Fruit fly (Drosophila melanogaster) whole organism, embryonic: ENCODE data around the gene Mkp3.

Experiments
- Atf6 ChIP-seq: fragments of 200-800 bp; sonication (Bioruptor generic); IDR thresholded peaks from 2 replicates; pipeline ENCODE4 v1.3.6; 2022; ENCODE audit warnings: missing biosample characterization, missing genetic modification characterization
- Blimp-1 ChIP-seq: fragments of 200-800 bp; sonication (Bioruptor generic); optimal IDR thresholded peaks from 3 replicates; lab custom pipeline; 2018; ENCODE audit warnings: missing biosample characterization, missing genetic modification characterization, mild to moderate bottlenecking, moderate library complexity, missing genetic modification reagents
- CG10267 ChIP-seq: fragments of 200-800 bp; sonication (Bioruptor generic); optimal IDR thresholded peaks from 2 replicates; lab custom pipeline; 2018; ENCODE audit warnings: missing biosample characterization, mild to moderate bottlenecking, missing genetic modification characterization, moderate library complexity
- CG10431 ChIP-seq: fragments of 200-800 bp; sonication (Bioruptor generic); optimal IDR thresholded peaks from 3 replicates; lab custom pipeline; 2018; ENCODE audit warnings: missing biosample characterization, mild to moderate bottlenecking, missing genetic modification characterization
- CG13775 ChIP-seq: fragments of 200-800 bp; sonication (Bioruptor generic); optimal IDR thresholded peaks from 3 replicates; lab custom pipeline; 2017; ENCODE audit warnings: missing biosample characterization, mild to moderate bottlenecking, missing genetic modification characterization
- CG14014 ChIP-seq: fragments of 200-800 bp; sonication (Bioruptor generic); IDR thresholded peaks from 2 replicates; pipeline ENCODE4 v1.3.6; 2022; ENCODE audit warnings: missing biosample characterization, missing genetic modification characterization
- CG15479 ChIP-seq: fragments of 200-800 bp; sonication (Bioruptor generic); optimal IDR thresholded peaks from 3 replicates; lab custom pipeline; 2019; ENCODE audit warnings: missing biosample characterization, mild to moderate bottlenecking, missing genetic modification characterization, moderate library complexity
- CG16779 ChIP-seq: fragments of 200-800 bp; sonication (Bioruptor generic); IDR thresholded peaks from 2 replicates; pipeline ENCODE4 v1.3.6; 2022; ENCODE audit warnings: missing biosample characterization, missing genetic modification characterization
- CG17361 ChIP-seq: fragments of 200-800 bp; sonication (Bioruptor generic); IDR thresholded peaks from 3 replicates; pipeline ENCODE4 v1.3.6; 2022; ENCODE audit warnings: missing biosample characterization, missing genetic modification characterization
- CG18011 ChIP-seq: fragments of 200-800 bp; sonication (Bioruptor generic); optimal IDR thresholded peaks from 2 replicates; lab custom pipeline; 2017; ENCODE audit warnings: missing biosample characterization, missing genetic modification characterization, mild to moderate bottlenecking, moderate library complexity, missing genotype
- CG31441 ChIP-seq: fragments of 200-800 bp; sonication (Bioruptor generic); IDR thresholded peaks from 2 replicates; pipeline ENCODE4 v1.3.6; 2022; ENCODE audit warnings: missing biosample characterization, missing genetic modification characterization
- CG34224 ChIP-seq: fragments of 200-800 bp; sonication (Bioruptor generic); IDR thresholded peaks from 3 replicates; pipeline ENCODE4 v1.3.6; 2022; ENCODE audit warnings: missing biosample characterization, missing genetic modification characterization; ENCODE audit not compliant: partially characterized antibody
- CG5245 ChIP-seq: fragments of 200-800 bp; sonication (Bioruptor generic); optimal IDR thresholded peaks from 3 replicates; lab custom pipeline; 2016; ENCODE audit warnings: missing biosample characterization, missing genetic modification characterization
- CG8281 ChIP-seq: fragments of 200-800 bp; sonication (Bioruptor generic); optimal IDR thresholded peaks from 2 replicates; lab custom pipeline; 2018; ENCODE audit warnings: missing biosample characterization, mild to moderate bottlenecking, missing genetic modification characterization, moderate library complexity
- CG9797 ChIP-seq: fragments of 200-800 bp; sonication (Bioruptor generic); optimal IDR thresholded peaks from 3 replicates; lab custom pipeline; 2018; ENCODE audit warnings: missing biosample characterization, mild to moderate bottlenecking, missing genetic modification characterization
- CG9876 ChIP-seq: fragments of 200-800 bp; sonication (Bioruptor generic); optimal IDR thresholded peaks from 2 replicates; lab custom pipeline; 2016; ENCODE audit warnings: missing biosample characterization, missing genetic modification characterization
- CoRest ChIP-seq: fragments of 200-800 bp; sonication (Bioruptor generic); optimal IDR thresholded peaks from 3 replicates; lab custom pipeline; 2018; ENCODE audit warnings: missing biosample characterization, mild to moderate bottlenecking, missing genetic modification characterization, moderate library complexity
- Dll ChIP-seq: fragments of 200-800 bp; sonication (Bioruptor generic); IDR thresholded peaks from 4 replicates; pipeline ENCODE4 v1.3.6; 2022; ENCODE audit warnings: missing biosample characterization, missing genetic modification characterization; ENCODE audit not compliant: partially characterized antibody
- Drgx ChIP-seq: fragments of 200-800 bp; sonication (Bioruptor generic); IDR thresholded peaks from 2 replicates; pipeline ENCODE4 v1.3.6; 2022; ENCODE audit warnings: missing biosample characterization, missing genetic modification characterization
- GATAe ChIP-seq: fragments of 200-800 bp; sonication (Bioruptor generic); conservative IDR thresholded peaks from 2 replicates; pipeline ENCODE4 v1.3.6; 2022; ENCODE audit warnings: missing biosample characterization, missing genetic modification characterization
- HHEX ChIP-seq: fragments of 200-800 bp; sonication (Bioruptor generic); optimal IDR thresholded peaks from 3 replicates; lab custom pipeline; 2017; ENCODE audit warnings: missing biosample characterization, mild to moderate bottlenecking, missing genetic modification characterization, missing genetic modification reagents
- Hmr ChIP-seq: fragments of 200-800 bp; sonication (Bioruptor generic); optimal IDR thresholded peaks from 3 replicates; lab custom pipeline; 2017; ENCODE audit warnings: mild to moderate bottlenecking, missing biosample characterization, missing genetic modification reagents, missing genetic modification characterization
- Lhr ChIP-seq: fragments of 200-800 bp; sonication (Bioruptor generic); optimal IDR thresholded peaks from 3 replicates; lab custom pipeline; 2017; ENCODE audit warnings: mild to moderate bottlenecking, missing biosample characterization, missing genetic modification reagents, missing genetic modification characterization
- Lpt ChIP-seq: fragments of >200 bp; optimal IDR thresholded peaks from 2 replicates; lab custom pipeline; 2018; ENCODE audit warnings: missing biosample characterization, missing genetic modification characterization
- Nf-YA ChIP-seq: fragments of 200-800 bp; sonication (Bioruptor generic); IDR thresholded peaks from 2 replicates; pipeline ENCODE4 v1.3.6; 2022; ENCODE audit warnings: missing biosample characterization, missing genetic modification characterization
- Nf-YC ChIP-seq: fragments of 200-800 bp; optimal IDR thresholded peaks from 3 replicates; lab custom pipeline; 2019; ENCODE audit warnings: missing biosample characterization, mild to moderate bottlenecking, missing genetic modification characterization, moderate library complexity
- Sox100B ChIP-seq: fragments of 200-800 bp; sonication (Bioruptor generic); optimal IDR thresholded peaks from 3 replicates; lab custom pipeline; 2018; ENCODE audit warnings: missing biosample characterization, mild to moderate bottlenecking, missing genetic modification characterization
- Taf1 ChIP-seq: fragments of 200-800 bp; sonication (Bioruptor generic); IDR thresholded peaks from 2 replicates; pipeline ENCODE4 v1.3.6; 2022; ENCODE audit warnings: missing biosample characterization, missing genetic modification characterization
- Usf ChIP-seq: fragments of 200-800 bp; sonication (Bioruptor generic); optimal IDR thresholded peaks from 2 replicates; lab custom pipeline; 2017; ENCODE audit warnings: missing genotype, missing biosample characterization, missing genetic modification characterization
- Vsx1 ChIP-seq: fragments of 200-800 bp; sonication (Bioruptor generic); optimal IDR thresholded peaks from 2 replicates; lab custom pipeline; 2017; ENCODE audit warnings: missing biosample characterization, mild to moderate bottlenecking, missing genetic modification characterization, missing genetic modification reagents
- abd-A ChIP-seq: fragments of 200-800 bp; sonication (Bioruptor generic); optimal IDR thresholded peaks from 3 replicates; lab custom pipeline; 2019; ENCODE audit warnings: missing biosample characterization, mild to moderate bottlenecking, missing genetic modification characterization, moderate library complexity
- bcd ChIP-seq: fragments of 200-800 bp; sonication (Bioruptor generic); optimal IDR thresholded peaks from 2 replicates; lab custom pipeline; 2017; ENCODE audit warnings: missing biosample characterization, mild to moderate bottlenecking, missing genetic modification characterization
- bsh ChIP-seq, 2 experiments: fragments of 200-800 bp; sonication (Bioruptor generic); optimal IDR thresholded peaks; 2 replicates each; lab custom pipeline; 2017 to 2018; ENCODE audit warnings: mild to moderate bottlenecking in 2 of 2, missing biosample characterization in 2 of 2, missing genetic modification characterization in 2 of 2, moderate library complexity in 1 of 2
- btn ChIP-seq: fragments of 200-800 bp; sonication (Bioruptor generic); optimal IDR thresholded peaks from 2 replicates; lab custom pipeline; 2016; ENCODE audit warnings: missing biosample characterization, missing genetic modification characterization
- chif ChIP-seq, 2 experiments: fragments of 200-800 bp; sonication (Bioruptor generic); optimal IDR thresholded peaks; 3 replicates each; lab custom pipeline; 2016; ENCODE audit warnings: missing biosample characterization in 2 of 2, missing genetic modification characterization in 2 of 2
- corto ChIP-seq: fragments of 200-800 bp; sonication (Bioruptor generic); optimal IDR thresholded peaks from 2 replicates; lab custom pipeline; 2016; ENCODE audit warnings: missing biosample characterization, mild to moderate bottlenecking, missing genetic modification characterization, moderate library complexity
- danr ChIP-seq: fragments of 200-800 bp; sonication (Bioruptor generic); IDR thresholded peaks from 2 replicates; pipeline ENCODE4 v1.3.6; 2022; ENCODE audit warnings: missing biosample characterization, missing genetic modification characterization
- dmrt99B ChIP-seq: fragments of 200-800 bp; sonication (Bioruptor generic); optimal IDR thresholded peaks from 2 replicates; lab custom pipeline; 2018; ENCODE audit warnings: missing biosample characterization, mild to moderate bottlenecking, missing genetic modification characterization, moderate library complexity
- emc ChIP-seq: fragments of 200-800 bp; sonication (Bioruptor generic); optimal IDR thresholded peaks from 2 replicates; lab custom pipeline; 2016; ENCODE audit warnings: missing biosample characterization, missing genetic modification characterization
- exex ChIP-seq: fragments of 200-800 bp; sonication (Bioruptor generic); optimal IDR thresholded peaks from 4 replicates; lab custom pipeline; 2018; ENCODE audit warnings: missing biosample characterization, mild to moderate bottlenecking, missing genetic modification characterization, moderate library complexity
- fd3F ChIP-seq: fragments of 200-800 bp; sonication (Bioruptor generic); optimal IDR thresholded peaks from 2 replicates; lab custom pipeline; 2018; ENCODE audit warnings: missing biosample characterization, mild to moderate bottlenecking, missing genetic modification characterization, moderate library complexity
- fu2 ChIP-seq: fragments of 200-800 bp; sonication (Bioruptor generic); optimal IDR thresholded peaks from 2 replicates; lab custom pipeline; 2016; ENCODE audit warnings: missing biosample characterization, missing genetic modification characterization
- hbn ChIP-seq: fragments of 200-800 bp; sonication (Bioruptor generic); IDR thresholded peaks from 2 replicates; pipeline ENCODE4 v1.3.6; 2022; ENCODE audit warnings: missing biosample characterization, missing genetic modification characterization; ENCODE audit not compliant: partially characterized antibody
- lmd ChIP-seq: fragments of 200-800 bp; sonication (Bioruptor generic); IDR thresholded peaks from 2 replicates; pipeline ENCODE4 v1.3.6; 2022; ENCODE audit warnings: missing biosample characterization, missing genetic modification characterization
- mld ChIP-seq: fragments of 200-800 bp; sonication (Bioruptor generic); IDR thresholded peaks from 3 replicates; pipeline ENCODE4 v1.3.6; 2022; ENCODE audit warnings: missing biosample characterization, missing genetic modification characterization; ENCODE audit not compliant: partially characterized antibody
- pzg ChIP-seq: fragments of 200-800 bp; sonication (Bioruptor generic); optimal IDR thresholded peaks from 3 replicates; lab custom pipeline; 2018; ENCODE audit warnings: missing biosample characterization, mild to moderate bottlenecking, missing genetic modification characterization, moderate library complexity
- stwl ChIP-seq: fragments of 200-800 bp; sonication (Bioruptor generic); optimal IDR thresholded peaks from 3 replicates; lab custom pipeline; 2018; ENCODE audit warnings: missing biosample characterization, mild to moderate bottlenecking, missing genetic modification characterization, moderate library complexity
- sug ChIP-seq: fragments of 200-800 bp; optimal IDR thresholded peaks from 2 replicates; lab custom pipeline; 2019; ENCODE audit warnings: missing biosample characterization, mild to moderate bottlenecking, missing genetic modification characterization, moderate library complexity
- tx ChIP-seq: fragments of 200-800 bp; sonication (Bioruptor generic); optimal IDR thresholded peaks from 2 replicates; lab custom pipeline; 2016; ENCODE audit warnings: missing biosample characterization, missing genetic modification characterization
- unpg ChIP-seq: fragments of 200-800 bp; sonication (Bioruptor generic); optimal IDR thresholded peaks from 3 replicates; lab custom pipeline; 2018; ENCODE audit warnings: missing biosample characterization, mild to moderate bottlenecking, missing genetic modification characterization, moderate library complexity

Gene Mkp3

dm6 chr3L:19056857-19057324, 29.3 kb downstream of the Mkp3 start (continued):
- TF ChIP-seq CG31441 (GFP tag; lab: Robert Waterston, UW) = peak; percentile 71
- TF ChIP-seq Dll (GFP tag; lab: Robert Waterston, UW) = no peak
- TF ChIP-seq Vsx1 (GFP tag; lab: Kevin White, UChicago) = no peak
- TF ChIP-seq CG8281 (tag; lab: Kevin White, UChicago) = no peak
- TF ChIP-seq dmrt99B (tag; lab: Kevin White, UChicago) = peak; percentile 59
- TF ChIP-seq CG14014 (GFP tag; lab: Robert Waterston, UW) = no peak
- TF ChIP-seq Lpt (GFP tag; lab: Kevin White, UChicago) = no peak
- no peak for TF ChIP-seq mld
- no peak for TF ChIP-seq btn
- TF ChIP-seq unpg (GFP tag; lab: Kevin White, UChicago) = peak; percentile 39
- TF ChIP-seq CG9797 (GFP tag; lab: Kevin White, UChicago) = no peak
- TF ChIP-seq danr = no peak
- no peak for TF ChIP-seq fd3F
- no peak for TF ChIP-seq chif (GFP tag; optimal IDR thresholded peaks at IDR 0.05; lab: Kevin White, UChicago)
- TF ChIP-seq Usf (GFP tag; lab: Kevin White, UChicago) = no peak
- no peak for TF ChIP-seq CG9876 (GFP tag; lab: Kevin White, UChicago)
- peak in 1 of 2 experiments; percentile 70 for TF ChIP-seq bsh (GFP tag; optimal IDR thresholded peaks at IDR 0.05; lab: Kevin White, UChicago)
- no peak for TF ChIP-seq hbn
- no peak for TF ChIP-seq bcd (GFP tag; lab: Kevin White, UChicago)
- TF ChIP-seq lmd (GFP tag; lab: Robert Waterston, UW) = no peak
- no peak for TF ChIP-seq Atf6
- no peak for TF ChIP-seq abd-A (tag; lab: Kevin White, UChicago)
- TF ChIP-seq emc (GFP tag; lab: Kevin White, UChicago) = no peak
- TF ChIP-seq sug (tag; lab: Kevin White, UChicago) = no peak
- no peak for TF ChIP-seq Lhr (GFP tag; lab: Kevin White, UChicago)
- TF ChIP-seq exex (tag; lab: Kevin White, UChicago) = no peak
- TF ChIP-seq CG5245 (GFP tag; lab: Kevin White, UChicago) = no peak
- TF ChIP-seq Taf1 (GFP tag; lab: Robert Waterston, UW) = no peak
- TF ChIP-seq stwl (tag; lab: Kevin White, UChicago) = no peak
- peak; percentile 52 for TF ChIP-seq Blimp-1 (GFP tag; lab: Kevin White, UChicago)
- TF ChIP-seq fu2 (GFP tag; lab: Kevin White, UChicago) = no peak
- no peak for TF ChIP-seq CG18011 (GFP tag; lab: Kevin White, UChicago)
- TF ChIP-seq CG10267 (tag; lab: Kevin White, UChicago) = no peak
- TF ChIP-seq CG17361 (GFP tag; lab: Robert Waterston, UW) = peak; percentile 66
- TF ChIP-seq pzg (GFP tag; lab: Kevin White, UChicago) = no peak
- TF ChIP-seq corto = no peak
- peak; percentile 24 for TF ChIP-seq CoRest (tag; lab: Kevin White, UChicago)
- TF ChIP-seq Hmr (GFP tag; lab: Kevin White, UChicago) = no peak
- TF ChIP-seq CG15479 (GFP tag; lab: Kevin White, UChicago) = no peak
- no peak for TF ChIP-seq Drgx (GFP tag; lab: Robert Waterston, UW)
- no peak for TF ChIP-seq CG16779 (GFP tag; lab: Robert Waterston, UW)
- TF ChIP-seq HHEX (GFP tag; lab: Kevin White, UChicago) = peak; percentile 11
- TF ChIP-seq CG34224 (GFP tag; lab: Robert Waterston, UW) = no peak
- TF ChIP-seq CG13775 (GFP tag; lab: Kevin White, UChicago) = no peak
- no peak for TF ChIP-seq CG10431 (GFP tag; lab: Kevin White, UChicago)
- no peak for TF ChIP-seq Nf-YC (tag; lab: Kevin White, UChicago)
- peak; percentile 22 for TF ChIP-seq Sox100B
- no peak for TF ChIP-seq GATAe (GFP tag; lab: Robert Waterston, UW)
- no peak for TF ChIP-seq tx (GFP tag; lab: Kevin White, UChicago)
- TF ChIP-seq Nf-YA (GFP tag; lab: Robert Waterston, UW) = no peak
